Worm (Caenorhabditis elegans) whole organism, L2 larva: ENCODE measurements around the gene F55G1.1.

ENCODE experiments used
- C34F6.9 ChIP-seq: fragments of 150-350 bp; optimal IDR thresholded peaks from 2 replicates; lab custom pipeline; 2014; ENCODE audit warnings: missing biosample characterization, missing genetic modification characterization
- F13H6.1 ChIP-seq: sonication (generic microtip); optimal IDR thresholded peaks from 2 replicates; lab custom pipeline; 2016; ENCODE audit warnings: missing genetic modification characterization, missing compliant biosample characterization
- R02D3.7 ChIP-seq: fragments of 150-350 bp; optimal IDR thresholded peaks from 2 replicates; lab custom pipeline; 2014; ENCODE audit warnings: missing biosample characterization, missing genetic modification characterization
- ama-1 ChIP-seq: fragments of 150-350 bp; optimal IDR thresholded peaks from 2 replicates; lab custom pipeline; 2018; ENCODE audit warnings: inconsistent platforms
- blmp-1 ChIP-seq: sonication (generic microtip); optimal IDR thresholded peaks from 2 replicates; lab custom pipeline; 2017; ENCODE audit warnings: missing genetic modification characterization, mild to moderate bottlenecking, missing compliant biosample characterization, antibody characterized with exemption, moderate library complexity; ENCODE audit not compliant: insufficient read depth
- ceh-16 ChIP-seq: fragments of 150-350 bp; optimal IDR thresholded peaks from 2 replicates; lab custom pipeline; 2014; ENCODE audit warnings: missing biosample characterization, missing genetic modification characterization
- ceh-82 ChIP-seq: fragments of 150-350 bp; optimal IDR thresholded peaks from 2 replicates; lab custom pipeline; 2014; ENCODE audit warnings: missing biosample characterization, missing genetic modification characterization
- dmd-4 ChIP-seq: sonication (generic microtip); optimal IDR thresholded peaks from 2 replicates; lab custom pipeline; 2017; ENCODE audit warnings: missing biosample characterization, missing genetic modification characterization
- egl-27 ChIP-seq: sonication (generic microtip); optimal IDR thresholded peaks from 3 replicates; lab custom pipeline; 2017; ENCODE audit warnings: missing biosample characterization, missing genetic modification reagents, missing genetic modification characterization
- elt-1 ChIP-seq: fragments of 150-350 bp; optimal IDR thresholded peaks from 2 replicates; lab custom pipeline; 2014; ENCODE audit warnings: missing biosample characterization, missing genetic modification characterization
- elt-3 ChIP-seq: sonication (generic microtip); optimal IDR thresholded peaks from 2 replicates; lab custom pipeline; 2017; ENCODE audit warnings: missing biosample characterization, missing genetic modification characterization
- fos-1 ChIP-seq: fragments of 150-350 bp; optimal IDR thresholded peaks from 2 replicates; lab custom pipeline; 2014; ENCODE audit warnings: missing biosample characterization, missing genetic modification characterization
- gmeb-1 ChIP-seq: fragments of 150-350 bp; optimal IDR thresholded peaks from 2 replicates; lab custom pipeline; 2014; ENCODE audit warnings: missing biosample characterization, missing genetic modification characterization
- lin-11 ChIP-seq: fragments of 150-350 bp; sonication (generic microtip); optimal IDR thresholded peaks from 2 replicates; lab custom pipeline; 2014; ENCODE audit warnings: missing biosample characterization, missing genetic modification characterization, inconsistent platforms, mixed read lengths
- lin-13 ChIP-seq: fragments of 150-350 bp; optimal IDR thresholded peaks from 2 replicates; lab custom pipeline; 2014; ENCODE audit warnings: missing biosample characterization, missing genetic modification reagents, missing genetic modification characterization
- lsy-2 ChIP-seq, 2 experiments: fragments of 150-350 bp in 1 of 2; sonication (generic microtip) in 1 of 2; optimal IDR thresholded peaks; 2 replicates each; lab custom pipeline; 2014 to 2017; ENCODE audit warnings: missing biosample characterization in 2 of 2, missing genetic modification characterization in 2 of 2
- mab-5 ChIP-seq: fragments of 150-350 bp; optimal IDR thresholded peaks from 2 replicates; lab custom pipeline; 2014; ENCODE audit warnings: missing biosample characterization, missing genetic modification characterization
- mbf-1 ChIP-seq: sonication (generic microtip); optimal IDR thresholded peaks from 2 replicates; lab custom pipeline; 2017; ENCODE audit warnings: missing biosample characterization, missing genetic modification characterization
- mdl-1 ChIP-seq, 2 experiments: fragments of 150-350 bp in 1 of 2; sonication (generic microtip) in 1 of 2; optimal IDR thresholded peaks; 2 replicates each; lab custom pipeline; 2017; ENCODE audit warnings: missing biosample characterization in 2 of 2, missing genetic modification characterization in 2 of 2
- nhr-10 ChIP-seq: sonication (generic microtip); optimal IDR thresholded peaks from 2 replicates; lab custom pipeline; 2017; ENCODE audit warnings: missing biosample characterization, missing genetic modification characterization
- nhr-11 ChIP-seq: fragments of 150-350 bp; optimal IDR thresholded peaks from 2 replicates; lab custom pipeline; 2014; ENCODE audit warnings: missing biosample characterization, missing genetic modification characterization
- nhr-12 ChIP-seq: fragments of 150-350 bp; optimal IDR thresholded peaks from 2 replicates; lab custom pipeline; 2014; ENCODE audit warnings: missing biosample characterization, missing genetic modification characterization
- nhr-21 ChIP-seq: fragments of 150-350 bp; optimal IDR thresholded peaks from 2 replicates; lab custom pipeline; 2014; ENCODE audit warnings: missing biosample characterization, missing genetic modification characterization
- nhr-23 ChIP-seq: fragments of 150-350 bp; optimal IDR thresholded peaks from 2 replicates; lab custom pipeline; 2014; ENCODE audit warnings: missing biosample characterization, missing genetic modification reagents, missing genetic modification characterization
- nhr-237 ChIP-seq: fragments of 150-350 bp; optimal IDR thresholded peaks from 2 replicates; lab custom pipeline; 2014; ENCODE audit warnings: missing biosample characterization, missing genetic modification characterization
- nhr-25 ChIP-seq: fragments of 150-350 bp; sonication (generic microtip); optimal IDR thresholded peaks from 3 replicates; lab custom pipeline; 2014; ENCODE audit warnings: missing biosample characterization, missing genetic modification characterization
- nhr-6 ChIP-seq: fragments of 150-350 bp; optimal IDR thresholded peaks from 2 replicates; lab custom pipeline; 2014; ENCODE audit warnings: missing biosample characterization, missing genetic modification characterization
- nhr-77 ChIP-seq: fragments of 150-350 bp; optimal IDR thresholded peaks from 2 replicates; lab custom pipeline; 2014; ENCODE audit warnings: missing biosample characterization, missing genetic modification characterization
- peb-1 ChIP-seq: fragments of 150-350 bp; optimal IDR thresholded peaks from 2 replicates; lab custom pipeline; 2014; ENCODE audit warnings: missing biosample characterization, missing genetic modification characterization
- sem-4 ChIP-seq: fragments of 150-350 bp; optimal IDR thresholded peaks from 2 replicates; lab custom pipeline; 2014; ENCODE audit warnings: missing biosample characterization, missing genetic modification reagents, missing genetic modification characterization
- sma-9 ChIP-seq, 2 experiments: fragments of 150-350 bp in 1 of 2; sonication (generic microtip) in 1 of 2; optimal IDR thresholded peaks; 2 replicates each; lab custom pipeline; 2014 to 2016; ENCODE audit warnings: missing genetic modification characterization in 2 of 2, mild to moderate bottlenecking in 1 of 2, missing biosample characterization in 1 of 2, missing compliant biosample characterization in 1 of 2, missing genetic modification reagents in 1 of 2, moderate library complexity in 1 of 2
- snpc-4 ChIP-seq: fragments of 150-350 bp; optimal IDR thresholded peaks from 2 replicates; lab custom pipeline; 2014; ENCODE audit warnings: missing biosample characterization, missing genetic modification characterization
- unc-55 ChIP-seq: fragments of 150-350 bp; sonication (generic microtip); optimal IDR thresholded peaks from 3 replicates; lab custom pipeline; 2014; ENCODE audit warnings: missing biosample characterization, missing genetic modification reagents, missing genetic modification characterization
- unc-62 ChIP-seq: fragments of 150-350 bp; optimal IDR thresholded peaks from 2 replicates; lab custom pipeline; 2014; ENCODE audit warnings: missing biosample characterization, missing genetic modification reagents, missing genetic modification characterization
- ztf-1 ChIP-seq: fragments of 200-800 bp; sonication (Bioruptor generic); conservative IDR thresholded peaks from 2 replicates; pipeline ENCODE4 v1.3.6; 2022; ENCODE audit warnings: missing genetic modification characterization, missing compliant biosample characterization
- ztf-11 ChIP-seq: sonication (generic microtip); optimal IDR thresholded peaks from 2 replicates; lab custom pipeline; 2017; ENCODE audit warnings: missing biosample characterization, missing genetic modification characterization
- ztf-4 ChIP-seq: fragments of 150-350 bp; optimal IDR thresholded peaks from 2 replicates; lab custom pipeline; 2014; ENCODE audit warnings: missing biosample characterization, missing genetic modification characterization

F55G1.1 gene

DNA sequence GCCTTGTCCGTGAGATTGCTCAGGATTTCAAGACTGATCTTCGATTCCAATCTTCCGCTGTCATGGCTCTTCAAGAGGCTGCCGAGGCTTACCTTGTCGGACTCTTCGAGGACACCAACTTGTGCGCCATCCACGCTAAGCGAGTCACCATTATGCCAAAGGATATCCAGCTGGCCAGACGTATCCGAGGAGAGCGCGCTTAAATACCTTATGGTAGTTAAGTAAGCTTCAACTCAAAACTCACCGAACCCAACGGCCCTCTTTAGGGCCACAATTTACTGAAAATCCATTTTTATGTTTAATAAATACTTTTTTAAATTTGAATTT is 3.1 kb upstream of the F55G1.1 start:
- TF ChIP-seq nhr-77 (tag; lab: Kevin White, UChicago) (no peak), R02D3.7 (tag; lab: Kevin White, UChicago) (no peak), ztf-11 (tag; lab: Kevin White, UChicago) (no peak), nhr-11 (tag; lab: Kevin White, UChicago) (no peak), F13H6.1 (tag; lab: Kevin White, UChicago) (no peak), egl-27 (no peak), nhr-23 (no peak), unc-62 (GFP tag; lab: Kevin White, UChicago) (no peak), ztf-4 (tag; lab: Kevin White, UChicago) (no peak), ama-1 (lab: Kevin White, UChicago) (no peak), ceh-16 (tag; lab: Kevin White, UChicago) (no peak), C34F6.9 (no peak), nhr-237 (tag; lab: Kevin White, UChicago) (no peak), sem-4 (no peak), lin-11 (tag; lab: Kevin White, UChicago) (no peak), snpc-4 (tag; lab: Kevin White, UChicago) (no peak)

DNA sequence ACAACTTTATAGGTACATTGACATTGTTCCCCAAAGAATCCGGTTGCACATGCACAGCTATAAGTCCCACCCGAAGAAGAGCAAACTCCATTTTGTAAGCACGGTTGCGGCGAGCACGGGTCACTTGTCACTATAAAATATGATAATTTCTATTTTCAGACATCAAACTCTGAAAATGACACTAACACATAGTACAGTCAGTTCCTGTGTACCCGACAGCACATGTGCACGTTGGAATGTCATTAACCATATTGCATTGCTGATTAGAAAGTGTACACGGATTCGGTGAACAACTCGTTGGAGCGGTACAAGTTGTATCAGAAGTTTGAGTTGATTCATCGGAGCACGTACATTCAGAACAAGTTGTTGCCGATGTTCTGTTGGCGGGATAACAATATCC is 5.6 kb downstream of the F55G1.1 start:
- TF ChIP-seq ztf-1 (GFP tag; lab: Robert Waterston, UW) (no peak), dmd-4 (tag; lab: Kevin White, UChicago) (no peak), lin-13 (GFP tag; lab: Kevin White, UChicago) (no peak), R02D3.7 (tag; lab: Kevin White, UChicago) (no peak), mbf-1 (no peak), ztf-11 (tag; lab: Kevin White, UChicago) (no peak), nhr-10 (tag; lab: Kevin White, UChicago) (no peak), nhr-6 (no peak), nhr-23 (no peak), fos-1 (tag; lab: Kevin White, UChicago) (peak; percentile 39), gmeb-1 (no peak), blmp-1 (tag; lab: Kevin White, UChicago) (no peak), sma-9 (GFP tag; optimal IDR thresholded peaks at IDR 0.05; lab: Kevin White, UChicago) (peak; percentile 43), sma-9 (tag; optimal IDR thresholded peaks at IDR 0.05; lab: Kevin White, UChicago) (no peak), elt-3 (no peak), unc-55 (no peak)

ce11 chrIV:7497750-7498149 is 6.2 kb downstream of the F55G1.1 start, which contains the start of gene egas-4:
Gene egas-4, minus strand, starts transcription at chrIV:7497850.
- TF ChIP-seq nhr-21 (tag; lab: Kevin White, UChicago) = no peak
- no peak for TF ChIP-seq nhr-6
- no peak for TF ChIP-seq peb-1 (tag; lab: Kevin White, UChicago)
- TF ChIP-seq ztf-4 (tag; lab: Kevin White, UChicago) = no peak
- TF ChIP-seq elt-3 = no peak
- TF ChIP-seq nhr-237 (tag; lab: Kevin White, UChicago) = no peak
- TF ChIP-seq elt-1 (tag; lab: Kevin White, UChicago) = no peak
- TF ChIP-seq nhr-12 (tag; lab: Kevin White, UChicago) = no peak
- TF ChIP-seq ceh-82 = no peak
- TF ChIP-seq mdl-1 (tag; optimal IDR thresholded peaks at IDR 0.05; lab: Kevin White, UChicago) = no peak
- TF ChIP-seq lsy-2 (tag; optimal IDR thresholded peaks at IDR 0.05; lab: Kevin White, UChicago) = no peak
- no peak for TF ChIP-seq R02D3.7 (tag; lab: Kevin White, UChicago)
- TF ChIP-seq C34F6.9 = no peak
- TF ChIP-seq sem-4 = no peak
- no peak for TF ChIP-seq mab-5 (tag; lab: Kevin White, UChicago)
- no peak for TF ChIP-seq nhr-25 (tag; lab: Kevin White, UChicago)
- no peak for TF ChIP-seq ceh-16 (tag; lab: Kevin White, UChicago)
- TF ChIP-seq nhr-10 (tag; lab: Kevin White, UChicago) = no peak
- TF ChIP-seq, all 48 proteins: peak for 0

ce11 chrIV:7499302-7499701 is 7.7 kb downstream of the F55G1.1 start:
- TF ChIP-seq snpc-4 (tag; lab: Kevin White, UChicago) (peak; percentile 67), nhr-12 (tag; lab: Kevin White, UChicago) (no peak)
- TF ChIP-seq, all 48 proteins: peak for 1
